Fruit fly (Drosophila melanogaster): ENCODE data around the gene Gr93b.

Gene Gr93b

dm6 chr3R:21887588-21888007, 44.0 kb upstream of the Gr93b start (continued):
- TF ChIP-seq Pdp1 (GFP tag; optimal IDR thresholded peaks at IDR 0.05) (peak; percentile 33 to 37), CG4282 (GFP tag; optimal IDR thresholded peaks at IDR 0.05) (no peak), CG5180 (GFP tag; optimal IDR thresholded peaks at IDR 0.05) (no peak), Optix (GFP tag; IDR thresholded peaks at IDR 0.05) (no peak), gsb-n (tag; optimal IDR thresholded peaks at IDR 0.05) (no peak), fu2 (GFP tag; optimal IDR thresholded peaks at IDR 0.05) (no peak), vvl (GFP tag; IDR thresholded peaks at IDR 0.05) (peak; percentile 77), CG4854 (GFP tag; optimal IDR thresholded peaks at IDR 0.05) (no peak), Meics (GFP tag; optimal IDR thresholded peaks at IDR 0.05) (peak; percentile 0), gfzf (GFP tag; optimal IDR thresholded peaks at IDR 0.05) (no peak), gt (GFP tag; IDR thresholded peaks at IDR 0.05) (no peak), dimm (GFP tag; IDR thresholded peaks at IDR 0.05) (no peak), Hey (tag; optimal IDR thresholded peaks at IDR 0.05) (no peak), chn (GFP tag; optimal IDR thresholded peaks at IDR 0.05) (no peak), bcd (GFP tag; optimal IDR thresholded peaks at IDR 0.05) (peak; percentile 32), Dp (GFP tag; optimal IDR thresholded peaks at IDR 0.05) (no peak), CG10274 (GFP tag; optimal IDR thresholded peaks at IDR 0.05) (no peak), repo (GFP tag; optimal IDR thresholded peaks at IDR 0.05) (no peak), CG1603 (tag; optimal IDR thresholded peaks at IDR 0.05) (peak; percentile 44), CG15514 (GFP tag; optimal IDR thresholded peaks at IDR 0.05) (no peak), nmo (GFP tag; optimal IDR thresholded peaks at IDR 0.05) (peak; percentile 79), CG7928 (GFP tag; optimal IDR thresholded peaks at IDR 0.05) (no peak), CG18476 (GFP tag; optimal IDR thresholded peaks at IDR 0.05) (peak; percentile 36), Med (GFP tag) (peak; percentile 85), corto (GFP tag; optimal IDR thresholded peaks at IDR 0.05) (no peak), CG7987 (GFP tag; optimal IDR thresholded peaks at IDR 0.05) (no peak), tin (GFP tag; optimal IDR thresholded peaks at IDR 0.05) (peak; percentile 12), org-1 (GFP tag; optimal IDR thresholded peaks at IDR 0.05) (no peak), tx (GFP tag; optimal IDR thresholded peaks at IDR 0.05) (no peak), wor (GFP tag; IDR thresholded peaks at IDR 0.05) (no peak), CG31224 (GFP tag; IDR thresholded peaks at IDR 0.05) (peak; percentile 32), CG2678 (tag; optimal IDR thresholded peaks at IDR 0.05) (no peak), HmgZ (tag; optimal IDR thresholded peaks at IDR 0.05) (no peak), CG12942 (GFP tag; optimal IDR thresholded peaks at IDR 0.05) (no peak), CG14050 (GFP tag; IDR thresholded peaks at IDR 0.05) (no peak), fd96Cb (tag; optimal IDR thresholded peaks at IDR 0.05) (peak; percentile 34), dpn (GFP tag; optimal IDR thresholded peaks at IDR 0.05) (no peak), en (GFP tag; optimal IDR thresholded peaks at IDR 0.05) (no peak), CG6765 (GFP tag; optimal IDR thresholded peaks at IDR 0.05) (no peak), CG9876 (GFP tag; optimal IDR thresholded peaks at IDR 0.05) (no peak), CG3407 (GFP tag; optimal IDR thresholded peaks at IDR 0.05) (no peak), cwo (GFP tag; optimal IDR thresholded peaks at IDR 0.05) (no peak), CG10565 (GFP tag; optimal IDR thresholded peaks at IDR 0.05) (no peak), CG3065 (GFP tag; optimal IDR thresholded peaks at IDR 0.05) (no peak), CG12299 (tag; optimal IDR thresholded peaks at IDR 0.05) (no peak), sqz (GFP tag; optimal IDR thresholded peaks at IDR 0.05) (no peak), schlank (tag; optimal IDR thresholded peaks at IDR 0.05) (no peak), E2f1 (GFP tag; IDR thresholded peaks at IDR 0.05) (peak; percentile 57), CG9609 (GFP tag; optimal IDR thresholded peaks at IDR 0.05) (no peak), kay (GFP tag; optimal IDR thresholded peaks at IDR 0.05) (peak; percentile 35), gcm (GFP tag; optimal IDR thresholded peaks at IDR 0.05) (peak; percentile 11), lmd (GFP tag; IDR thresholded peaks at IDR 0.05) (peak; percentile 72)
